Worm (Caenorhabditis elegans) whole organism, late embryonic: ENCODE results near the gene ndua-1.

Experiments used
- C08G9.2 ChIP-seq: sonication (generic microtip); optimal IDR thresholded peaks from 2 replicates; lab custom pipeline; 2016; ENCODE audit warnings: mild to moderate bottlenecking, missing genetic modification characterization, moderate library complexity, missing compliant biosample characterization
- C38D4.7 ChIP-seq: fragments of 200-800 bp; sonication (Bioruptor generic); optimal IDR thresholded peaks from 2 replicates; lab custom pipeline; 2018; ENCODE audit warnings: mild to moderate bottlenecking, missing genetic modification characterization, moderate library complexity, missing compliant biosample characterization
- F13H6.1 ChIP-seq: sonication (generic microtip); optimal IDR thresholded peaks from 2 replicates; lab custom pipeline; 2016; ENCODE audit warnings: missing genetic modification characterization, missing compliant biosample characterization
- K09A11.1 ChIP-seq: sonication (generic microtip); optimal IDR thresholded peaks from 2 replicates; lab custom pipeline; 2017; ENCODE audit warnings: antibody characterized with exemption, mild to moderate bottlenecking, missing genetic modification characterization, missing compliant biosample characterization; ENCODE audit not compliant: insufficient read depth
- Y22D7AL.16 ChIP-seq: sonication (generic microtip); optimal IDR thresholded peaks from 2 replicates; lab custom pipeline; 2016; ENCODE audit warnings: missing genetic modification characterization, missing compliant biosample characterization
- ahr-1 ChIP-seq: sonication (generic microtip); optimal IDR thresholded peaks from 2 replicates; lab custom pipeline; 2016; ENCODE audit warnings: missing genetic modification characterization, missing compliant biosample characterization
- ama-1 ChIP-seq: fragments of 150-350 bp; optimal IDR thresholded peaks from 2 replicates; lab custom pipeline; 2014
- ceh-18 ChIP-seq: sonication (generic microtip); optimal IDR thresholded peaks from 2 replicates; lab custom pipeline; 2016; ENCODE audit warnings: missing genetic modification characterization, missing compliant biosample characterization
- ceh-2 ChIP-seq: sonication (generic microtip); optimal IDR thresholded peaks from 2 replicates; lab custom pipeline; 2016; ENCODE audit warnings: missing genotype, missing genetic modification characterization, missing compliant biosample characterization
- ceh-30 ChIP-seq: fragments of 150-350 bp; optimal IDR thresholded peaks from 2 replicates; lab custom pipeline; 2014; ENCODE audit warnings: missing biosample characterization, missing genetic modification characterization
- ceh-31 ChIP-seq: sonication (generic microtip); optimal IDR thresholded peaks from 2 replicates; lab custom pipeline; 2016; ENCODE audit warnings: missing genetic modification characterization, missing compliant biosample characterization
- ceh-45 ChIP-seq: fragments of 200-800 bp; sonication (Bioruptor generic); IDR thresholded peaks from 2 replicates; pipeline ENCODE4 v1.3.6; 2022; ENCODE audit warnings: missing genetic modification reagents, missing genetic modification characterization, missing compliant biosample characterization
- ceh-6 ChIP-seq: fragments of 200-800 bp; sonication (Bioruptor generic); optimal IDR thresholded peaks from 2 replicates; lab custom pipeline; 2018; ENCODE audit warnings: mild to moderate bottlenecking, missing genetic modification characterization, missing compliant biosample characterization
- che-1 ChIP-seq: sonication (generic microtip); optimal IDR thresholded peaks from 2 replicates; lab custom pipeline; 2016; ENCODE audit warnings: mild to moderate bottlenecking, missing genetic modification characterization, missing compliant biosample characterization
- elt-2 ChIP-seq: sonication (generic microtip); optimal IDR thresholded peaks from 2 replicates; lab custom pipeline; 2016; ENCODE audit warnings: missing genetic modification reagents, missing genetic modification characterization, missing compliant biosample characterization
- elt-4 ChIP-seq: sonication (generic microtip); optimal IDR thresholded peaks from 2 replicates; lab custom pipeline; 2016; ENCODE audit warnings: missing genetic modification characterization, missing compliant biosample characterization
- fkh-6 ChIP-seq: sonication (generic microtip); optimal IDR thresholded peaks from 2 replicates; lab custom pipeline; 2016; ENCODE audit warnings: missing genetic modification characterization, missing compliant biosample characterization
- gmeb-2 ChIP-seq: sonication (generic microtip); optimal IDR thresholded peaks from 2 replicates; lab custom pipeline; 2016; ENCODE audit warnings: missing genetic modification characterization, inconsistent platforms, missing compliant biosample characterization
- madf-2 ChIP-seq: sonication (generic microtip); optimal IDR thresholded peaks from 2 replicates; lab custom pipeline; 2017; ENCODE audit warnings: missing genetic modification characterization, missing compliant biosample characterization
- mec-3 ChIP-seq: sonication (generic microtip); optimal IDR thresholded peaks from 2 replicates; lab custom pipeline; 2016; ENCODE audit warnings: borderline replicate concordance, missing genetic modification characterization, missing compliant biosample characterization
- nhr-232 ChIP-seq: sonication (generic microtip); optimal IDR thresholded peaks from 2 replicates; lab custom pipeline; 2016; ENCODE audit warnings: missing genetic modification characterization, missing compliant biosample characterization
- npax-4 ChIP-seq: sonication (generic microtip); optimal IDR thresholded peaks from 2 replicates; lab custom pipeline; 2016; ENCODE audit warnings: missing genetic modification characterization, missing compliant biosample characterization
- pat-9 ChIP-seq: fragments of 200-800 bp; sonication (Bioruptor generic); optimal IDR thresholded peaks from 2 replicates; lab custom pipeline; 2018; ENCODE audit warnings: mild to moderate bottlenecking, missing genetic modification characterization, moderate library complexity, missing compliant biosample characterization
- pax-1 ChIP-seq: fragments of 150-350 bp; optimal IDR thresholded peaks from 2 replicates; lab custom pipeline; 2014; ENCODE audit warnings: missing biosample characterization, missing genetic modification characterization
- rnt-1 ChIP-seq: sonication (generic microtip); optimal IDR thresholded peaks from 2 replicates; lab custom pipeline; 2016; ENCODE audit warnings: missing genetic modification characterization, missing compliant biosample characterization
- tbx-2 ChIP-seq: sonication (generic microtip); optimal IDR thresholded peaks from 2 replicates; lab custom pipeline; 2016; ENCODE audit warnings: missing genetic modification characterization, missing compliant biosample characterization
- tbx-7 ChIP-seq: sonication (generic microtip); optimal IDR thresholded peaks from 2 replicates; lab custom pipeline; 2016; ENCODE audit warnings: missing genotype, missing genetic modification characterization, missing compliant biosample characterization
- ttx-3 ChIP-seq: sonication (generic microtip); optimal IDR thresholded peaks from 2 replicates; lab custom pipeline; 2016; ENCODE audit warnings: missing genetic modification reagents, missing genetic modification characterization, missing compliant biosample characterization
- unc-42 ChIP-seq: sonication (generic microtip); optimal IDR thresholded peaks from 2 replicates; lab custom pipeline; 2016; ENCODE audit warnings: missing genotype, missing genetic modification characterization, missing compliant biosample characterization
- unc-55 ChIP-seq: sonication (generic microtip); optimal IDR thresholded peaks from 2 replicates; lab custom pipeline; 2017; ENCODE audit warnings: missing biosample characterization, missing genetic modification reagents, missing genetic modification characterization
- ztf-16 ChIP-seq: sonication (generic microtip); optimal IDR thresholded peaks from 2 replicates; lab custom pipeline; 2017; ENCODE audit warnings: missing genetic modification characterization, missing compliant biosample characterization

Gene ndua-1

DNA sequence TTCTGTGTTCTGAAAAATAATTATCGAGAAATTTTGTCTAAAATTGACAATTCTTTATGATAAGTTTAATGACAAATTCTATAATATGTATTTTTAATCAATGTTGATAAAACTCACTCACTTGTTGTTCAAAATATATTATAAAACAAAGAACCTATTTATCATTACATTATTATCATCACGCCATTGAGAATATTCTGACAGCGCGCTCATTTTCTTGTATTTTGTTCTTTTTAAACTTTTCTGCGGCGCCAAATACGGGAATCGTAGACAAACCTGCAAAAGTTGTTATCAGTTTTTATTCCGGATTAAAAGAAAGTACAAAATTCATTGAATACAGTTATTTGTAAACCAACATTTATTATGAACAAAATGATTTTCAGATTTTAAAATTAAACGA, 14.7 kb upstream of the ndua-1 start:
- TF ChIP-seq pat-9 (tag; lab: Kevin White, UChicago) = no peak
- TF ChIP-seq pax-1 (tag; lab: Kevin White, UChicago) = no peak
- no peak for TF ChIP-seq ceh-6 (GFP tag; lab: Kevin White, UChicago)
- TF ChIP-seq nhr-232 (tag; lab: Kevin White, UChicago) = no peak
- no peak for TF ChIP-seq rnt-1 (tag; lab: Kevin White, UChicago)
- TF ChIP-seq ceh-2 (tag; lab: Kevin White, UChicago) = no peak
- TF ChIP-seq npax-4 (tag; lab: Kevin White, UChicago) = no peak
- TF ChIP-seq C08G9.2 (tag; lab: Kevin White, UChicago) = no peak
- TF ChIP-seq mec-3 (tag; lab: Kevin White, UChicago) = no peak
- no peak for TF ChIP-seq ceh-31
- TF ChIP-seq ztf-16 (tag; lab: Kevin White, UChicago) = no peak
- no peak for TF ChIP-seq madf-2 (tag; lab: Kevin White, UChicago)
- no peak for TF ChIP-seq F13H6.1 (tag; lab: Kevin White, UChicago)
- no peak for TF ChIP-seq fkh-6 (tag; lab: Kevin White, UChicago)
- no peak for TF ChIP-seq ahr-1 (tag; lab: Kevin White, UChicago)
- no peak for TF ChIP-seq che-1 (tag; lab: Kevin White, UChicago)
- no peak for TF ChIP-seq ceh-45 (GFP tag; lab: Robert Waterston, UW)
- no peak for TF ChIP-seq gmeb-2 (tag; lab: Kevin White, UChicago)
- TF ChIP-seq ceh-30 = no peak
- no peak for TF ChIP-seq ttx-3 (tag; lab: Kevin White, UChicago)

DNA sequence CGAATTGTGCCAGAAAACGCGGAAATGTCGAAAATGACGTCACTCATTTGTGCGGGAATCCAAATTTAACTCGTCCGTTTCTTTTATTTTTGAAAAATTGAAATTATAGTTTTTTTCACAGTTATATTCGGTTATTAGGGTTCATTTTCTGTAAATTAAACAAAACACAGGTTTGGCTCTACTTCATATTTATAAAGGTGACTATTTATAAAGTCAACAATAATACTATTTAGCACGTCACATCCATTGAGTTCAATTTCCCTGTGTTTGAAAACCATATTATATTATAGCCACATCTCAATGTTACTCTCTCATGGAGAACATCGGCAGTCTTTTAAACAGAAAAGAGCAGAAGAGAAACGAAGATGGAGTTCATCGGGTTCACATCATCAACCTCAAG, 11.0 kb upstream of the ndua-1 start, which contains the start of gene twk-35:
Gene twk-35 (plus strand): TSS at position 301 of the 400 bp plus-strand sequence.
- TF ChIP-seq elt-2 = no peak
- no peak for TF ChIP-seq K09A11.1 (tag; lab: Kevin White, UChicago)
- no peak for TF ChIP-seq elt-4
- no peak for TF ChIP-seq Y22D7AL.16 (tag; lab: Kevin White, UChicago)
- TF ChIP-seq ceh-6 (GFP tag; lab: Kevin White, UChicago) = no peak
- no peak for TF ChIP-seq pat-9 (tag; lab: Kevin White, UChicago)
- TF ChIP-seq, all 69 proteins: peak for 0

DNA sequence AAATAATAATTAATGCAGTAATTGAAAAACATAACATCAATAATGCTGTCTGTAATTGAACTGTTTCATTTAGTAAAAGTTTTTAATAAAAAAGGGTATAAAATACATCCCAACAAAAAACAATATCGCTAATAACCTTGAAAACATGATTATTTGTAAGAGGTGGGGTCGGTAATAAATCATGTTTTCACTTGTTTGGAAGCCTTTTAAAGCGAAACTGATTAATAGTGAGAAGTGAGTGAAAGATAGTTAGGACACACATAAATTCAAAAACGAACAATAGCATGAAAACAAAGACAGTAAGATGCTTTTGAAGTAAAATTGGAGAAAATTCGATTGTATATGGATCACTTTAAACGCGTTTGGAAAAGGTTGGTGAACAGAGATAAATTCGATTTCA, 9.4 kb upstream of the ndua-1 start, which contains the start of gene try-4:
Gene try-4 (minus strand): TSS at position 74 of the 400 bp plus-strand sequence.
- TF ChIP-seq tbx-7 (tag; lab: Kevin White, UChicago) = no peak

DNA sequence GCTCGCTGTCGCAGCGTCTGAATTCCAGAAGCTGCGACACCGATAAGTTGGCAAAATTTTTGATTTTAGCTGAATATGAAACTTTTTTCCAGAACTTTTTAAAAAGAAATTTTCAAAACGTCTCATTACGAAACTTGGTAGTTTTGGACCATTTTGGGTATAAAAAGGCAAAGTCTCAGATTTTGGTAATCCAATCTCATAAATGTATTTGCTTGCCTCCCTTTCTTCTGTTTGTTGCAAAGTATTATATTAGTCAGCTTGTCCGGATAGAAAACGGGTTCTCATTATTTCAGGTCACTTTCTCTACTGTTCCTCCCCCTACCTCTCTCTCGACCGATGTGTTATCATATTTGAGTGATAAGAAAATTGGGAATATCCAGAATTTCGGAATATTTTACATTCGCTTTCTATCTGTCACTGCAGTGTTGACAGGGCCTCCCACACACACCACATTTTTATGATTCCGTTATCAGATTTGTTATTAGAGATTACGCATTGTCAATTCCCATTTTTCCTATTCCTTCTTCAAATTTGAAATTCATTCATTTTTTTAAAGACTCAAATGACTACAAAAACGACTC, 2.0 kb upstream of the ndua-1 start, which contains the start of gene F31D4.5:
Gene F31D4.5 (plus strand): TSS at position 491 of the 581 bp plus-strand sequence.
- TF ChIP-seq unc-42 (tag; lab: Kevin White, UChicago) = peak; percentile 39
- peak; percentile 31 for TF ChIP-seq elt-2
- TF ChIP-seq tbx-2 (tag; lab: Kevin White, UChicago) = no peak

DNA sequence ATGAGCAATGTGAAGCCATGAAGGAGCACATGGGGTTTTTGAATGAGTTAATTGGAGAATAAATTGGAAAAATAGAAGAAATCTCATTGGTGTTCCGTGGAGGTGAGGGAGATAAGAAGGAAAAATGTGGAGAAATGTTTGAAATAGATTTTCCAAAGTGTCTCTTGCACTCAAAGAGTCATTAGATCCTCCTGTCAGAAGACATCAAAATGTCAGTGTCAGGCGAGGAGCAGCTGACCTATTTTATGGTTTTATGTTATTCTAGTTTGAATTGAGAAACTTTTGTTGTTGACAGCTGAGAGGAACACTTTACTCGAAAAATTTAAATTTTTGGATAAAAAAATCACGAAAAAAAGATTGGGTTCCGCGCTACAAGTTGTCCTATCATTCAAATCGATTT, 1.1 kb downstream of the ndua-1 start, which contains the start of gene clec-264:
Gene clec-264 (minus strand): TSS at position 122 of the 400 bp plus-strand sequence.
- no peak for TF ChIP-seq ceh-31
- TF ChIP-seq unc-55 (GFP tag; lab: Kevin White, UChicago) = peak; percentile 77
- TF ChIP-seq nhr-232 (tag; lab: Kevin White, UChicago) = no peak
- TF ChIP-seq, all 69 proteins: peak for 1

DNA sequence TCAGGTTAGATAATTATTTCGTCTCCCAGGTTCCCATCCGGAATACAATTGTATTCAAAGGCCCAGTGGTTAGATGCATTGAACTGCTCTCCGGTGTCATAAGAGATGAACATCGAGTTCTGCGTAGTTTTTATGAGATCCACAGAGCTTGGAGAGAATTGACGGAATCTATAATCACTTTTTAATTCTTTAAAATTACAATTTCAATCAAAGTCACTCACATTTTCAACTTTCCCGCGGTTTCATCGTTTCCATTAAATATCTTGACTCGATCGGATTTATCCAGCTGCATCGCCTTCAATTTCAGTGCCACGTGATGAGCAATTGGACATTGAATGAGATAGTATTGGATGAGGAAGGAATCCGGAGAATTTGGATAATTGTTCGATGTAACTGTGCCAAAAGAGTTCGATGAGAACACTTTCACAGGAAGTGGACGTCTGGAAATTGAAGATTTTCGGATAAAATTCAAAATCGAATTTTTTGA, 3.9 kb downstream of the ndua-1 start:
- TF ChIP-seq ama-1 (lab: Kevin White, UChicago) (peak; percentile 27), C38D4.7 (GFP tag; lab: Kevin White, UChicago) (no peak), ceh-30 (no peak), ceh-18 (tag; lab: Kevin White, UChicago) (no peak)
- TF ChIP-seq, all 69 proteins: peak for 1
